Worm (Caenorhabditis elegans): Measurements from ENCODE around the gene F48A11.4.

DNA sequence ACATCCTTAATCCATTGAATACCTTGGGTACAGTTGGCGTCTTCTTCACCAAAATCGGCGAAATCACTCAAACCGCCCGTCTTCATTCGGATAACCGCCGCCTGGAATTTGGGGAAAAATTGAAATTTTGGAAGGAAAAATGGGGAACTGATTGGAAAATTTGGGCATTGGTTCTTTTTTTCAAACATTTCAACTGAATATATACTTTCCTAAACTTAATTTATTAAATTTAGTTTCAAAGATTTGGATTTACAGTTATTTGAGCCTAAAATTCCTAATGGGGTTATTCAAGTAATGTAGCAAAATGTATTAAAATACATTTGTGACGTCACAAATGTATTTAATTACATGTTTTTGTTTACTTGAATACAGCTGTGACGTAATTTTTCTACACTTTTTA is 21.3 kb upstream of the F48A11.4 start, which contains the start of gene laat-1:
- TF ChIP-seq nhr-23 (tag; optimal IDR thresholded peaks at IDR 0.05) (no peak), lin-11 (tag; optimal IDR thresholded peaks at IDR 0.05) (no peak), lin-39 (tag; optimal IDR thresholded peaks at IDR 0.05) (no peak), nhr-25 (tag; optimal IDR thresholded peaks at IDR 0.05) (no peak), unc-62 (GFP tag; optimal IDR thresholded peaks at IDR 0.05) (no peak), snpc-4 (tag; optimal IDR thresholded peaks at IDR 0.05) (no peak), nhr-77 (tag; optimal IDR thresholded peaks at IDR 0.05) (no peak), fos-1 (tag; optimal IDR thresholded peaks at IDR 0.05) (no peak), lsy-2 (tag; optimal IDR thresholded peaks at IDR 0.05) (no peak)
